Worm (Caenorhabditis elegans): ENCODE measurements around the gene F54D10.9.

ce11 chrII:3860826-3861225 lies 28.5 kb upstream of the F54D10.9 start, which contains the start of gene oac-11:
- TF ChIP-seq klf-2 (GFP tag; conservative IDR thresholded peaks at IDR 0.05) (no peak), ztf-23 (GFP tag; IDR thresholded peaks at IDR 0.05) (no peak), flt-1 (GFP tag; IDR thresholded peaks at IDR 0.05) (no peak)
